Worm (Caenorhabditis elegans): ENCODE measurements around the gene C34B4.3.

C34B4.3 gene

DNA sequence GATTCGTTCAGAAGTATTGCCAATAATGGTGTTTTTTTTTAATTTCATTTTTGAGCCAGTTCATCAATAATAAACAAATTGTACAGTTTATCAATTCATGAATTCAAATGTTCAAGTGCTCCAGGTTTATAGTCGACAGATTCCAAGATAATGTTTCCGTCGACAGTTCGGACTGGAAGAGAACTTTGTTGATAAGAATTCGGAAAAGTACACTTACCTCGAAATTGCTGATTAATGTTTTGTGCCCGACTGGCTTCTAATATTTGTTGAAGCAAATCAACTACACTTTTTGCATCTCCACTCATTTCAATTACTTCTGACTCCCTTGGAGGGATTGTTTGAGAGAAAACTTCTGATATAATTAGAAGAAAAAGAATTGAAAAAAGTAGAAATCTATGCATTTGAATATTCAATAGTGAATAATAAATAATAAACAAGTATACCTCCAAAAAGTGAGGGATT is 21.8 kb downstream of the C34B4.3 start, which contains the start of gene W07G4.8:
W07G4.8 (minus strand) TSS at position 412 of the 462 bp plus-strand sequence.
- TF ChIP-seq nhr-28 (tag; optimal IDR thresholded peaks at IDR 0.05) (no peak), unc-39 (tag; optimal IDR thresholded peaks at IDR 0.05) (no peak), lin-32 (GFP tag; optimal IDR thresholded peaks at IDR 0.05) (no peak), mls-2 (tag; optimal IDR thresholded peaks at IDR 0.05) (no peak), ceh-83 (GFP tag; optimal IDR thresholded peaks at IDR 0.05) (no peak), hlh-1 (tag; optimal IDR thresholded peaks at IDR 0.05) (no peak), blmp-1 (tag; optimal IDR thresholded peaks at IDR 0.05) (no peak), nhr-12 (tag; optimal IDR thresholded peaks at IDR 0.05) (no peak), M03D4.4 (tag; optimal IDR thresholded peaks at IDR 0.05) (no peak), ham-2 (GFP tag; optimal IDR thresholded peaks at IDR 0.05) (no peak)

- TF ChIP-seq nhr-28 (tag; optimal IDR thresholded peaks at IDR 0.05) (no peak), ceh-43 (GFP tag; optimal IDR thresholded peaks at IDR 0.05) (no peak), nhr-237 (tag; optimal IDR thresholded peaks at IDR 0.05) (no peak), elt-3 (tag; optimal IDR thresholded peaks at IDR 0.05) (no peak), ham-2 (GFP tag; optimal IDR thresholded peaks at IDR 0.05) (no peak), flh-1 (GFP tag; optimal IDR thresholded peaks at IDR 0.05) (no peak), unc-62 (GFP tag; optimal IDR thresholded peaks at IDR 0.05) (no peak), mab-5 (tag; optimal IDR thresholded peaks at IDR 0.05) (no peak), sem-2 (GFP tag; optimal IDR thresholded peaks at IDR 0.05) (no peak), lin-32 (GFP tag; optimal IDR thresholded peaks at IDR 0.05) (no peak), lin-13 (tag; optimal IDR thresholded peaks at IDR 0.05) (no peak)
Observed at ce11 chrV:13047574-13048030, 23.4 kb downstream of the C34B4.3 start, which contains the start of gene W07G4.5. TSS of gene W07G4.5 (plus strand) at chrV:13047980.

DNA sequence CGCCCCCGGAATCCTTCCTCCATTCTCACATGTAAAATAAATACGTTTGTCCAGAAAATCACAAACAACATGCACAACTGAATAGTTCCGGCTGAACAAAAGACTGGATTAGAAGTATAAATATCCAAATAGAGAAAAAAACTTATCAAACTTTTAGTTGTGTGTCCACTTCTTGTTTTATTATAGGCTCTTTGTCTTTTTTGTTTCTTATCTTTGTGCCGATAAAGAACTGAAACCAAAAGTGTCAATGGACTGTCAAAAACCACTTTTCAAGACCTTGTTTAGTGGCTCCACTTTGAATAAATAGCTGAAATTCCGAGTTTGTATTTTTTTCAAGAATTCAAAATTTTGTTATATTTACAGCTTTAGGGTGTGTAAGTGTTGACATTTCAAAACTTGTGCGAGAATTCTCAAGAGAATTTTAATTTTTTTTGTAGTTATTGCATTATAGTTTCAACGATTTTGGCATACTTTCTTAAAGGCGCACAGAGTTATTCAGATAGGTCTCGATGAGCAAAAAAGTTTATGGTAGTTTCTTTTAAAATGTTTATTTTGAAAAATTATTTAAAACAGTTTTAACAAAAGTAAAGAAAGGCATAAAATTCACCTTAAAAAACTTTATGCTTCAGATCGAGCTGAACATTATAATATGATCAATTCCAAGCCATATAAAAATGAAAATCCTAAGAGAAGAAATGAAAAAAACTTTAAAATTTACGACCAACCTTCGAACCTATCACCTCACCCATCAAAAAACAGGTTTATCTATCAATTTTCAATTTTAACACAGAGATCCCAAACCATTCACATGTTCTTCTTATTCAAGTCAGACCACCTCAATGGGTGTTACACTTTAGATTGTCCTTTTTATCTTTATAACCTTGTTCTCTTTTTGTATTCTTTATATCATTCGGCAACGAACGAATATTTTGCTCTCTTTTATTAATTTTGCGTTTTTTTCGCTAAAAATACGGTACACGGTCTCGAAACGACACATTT is 24.5 kb downstream of the C34B4.3 start:
- TF ChIP-seq elt-1 (tag; optimal IDR thresholded peaks at IDR 0.05; ENCODE audit: borderline replicate concordance, insufficient read depth) (no peak), nhr-28 (tag; optimal IDR thresholded peaks at IDR 0.05) (no peak), lsy-2 (tag; optimal IDR thresholded peaks at IDR 0.05) (no peak), ceh-43 (GFP tag; optimal IDR thresholded peaks at IDR 0.05) (no peak), tbx-8 (GFP tag; optimal IDR thresholded peaks at IDR 0.05) (no peak), nhr-2 (tag; optimal IDR thresholded peaks at IDR 0.05) (no peak), unc-39 (tag; optimal IDR thresholded peaks at IDR 0.05) (no peak), sptf-1 (tag; optimal IDR thresholded peaks at IDR 0.05) (no peak), drap-1 (GFP tag; optimal IDR thresholded peaks at IDR 0.05) (no peak), ztf-11 (tag; optimal IDR thresholded peaks at IDR 0.05) (no peak), nhr-237 (tag; optimal IDR thresholded peaks at IDR 0.05) (no peak), mab-5 (tag; optimal IDR thresholded peaks at IDR 0.05) (no peak), cnd-1 (tag; optimal IDR thresholded peaks at IDR 0.05) (no peak), M03D4.4 (tag; optimal IDR thresholded peaks at IDR 0.05) (no peak), sem-2 (GFP tag; optimal IDR thresholded peaks at IDR 0.05) (no peak), ham-2 (GFP tag; optimal IDR thresholded peaks at IDR 0.05) (no peak), zip-8 (tag; optimal IDR thresholded peaks at IDR 0.05) (no peak), mls-2 (tag; optimal IDR thresholded peaks at IDR 0.05) (no peak)

DNA sequence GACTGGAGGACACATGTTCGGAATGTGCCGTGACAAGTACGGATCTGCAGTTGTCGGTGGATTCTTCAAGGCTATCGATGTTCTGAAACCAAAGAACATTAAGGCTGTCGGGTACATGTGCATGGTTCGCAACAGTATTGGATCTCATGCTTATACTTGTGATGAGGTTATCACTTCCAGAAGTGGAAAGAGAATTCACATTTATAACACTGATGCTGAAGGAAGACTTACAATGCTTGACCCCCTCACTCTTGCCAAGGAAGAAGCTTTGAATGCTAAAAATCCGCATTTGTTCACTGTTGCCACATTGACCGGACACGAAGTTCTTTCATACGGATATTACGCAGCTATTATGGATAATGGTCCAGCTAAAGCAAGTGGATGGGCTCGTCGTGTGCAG is 25.9 kb downstream of the C34B4.3 start:
- no peak for TF ChIP-seq drap-1 (GFP tag; optimal IDR thresholded peaks at IDR 0.05)

- TF ChIP-seq ces-1 (GFP tag; optimal IDR thresholded peaks at IDR 0.05) (no peak), zip-8 (tag; optimal IDR thresholded peaks at IDR 0.05) (no peak), nhr-237 (tag; optimal IDR thresholded peaks at IDR 0.05) (no peak), nhr-2 (tag; optimal IDR thresholded peaks at IDR 0.05) (no peak), bed-3 (GFP tag; optimal IDR thresholded peaks at IDR 0.05) (no peak)
Observed at ce11 chrV:13043832-13044521, 27.0 kb downstream of the C34B4.3 start.
